Worm (Caenorhabditis elegans): ENCODE data around the gene Y45G5AM.3.

ce11 chrV:4185885-4186284 lies 21.5 kb downstream of the Y45G5AM.3 start:
- no peak for TF ChIP-seq snpc-4 (tag; optimal IDR thresholded peaks at IDR 0.05)
- no peak for TF ChIP-seq ztf-11 (tag; optimal IDR thresholded peaks at IDR 0.05)
- no peak for TF ChIP-seq blmp-1 (tag; optimal IDR thresholded peaks at IDR 0.05; ENCODE audit: insufficient read depth)
- TF ChIP-seq nhr-12 (tag; optimal IDR thresholded peaks at IDR 0.05) = no peak
- TF ChIP-seq nhr-129 (tag; optimal IDR thresholded peaks at IDR 0.05) = no peak
- TF ChIP-seq lsy-2 (tag; optimal IDR thresholded peaks at IDR 0.05) = no peak
- TF ChIP-seq zag-1 (tag; optimal IDR thresholded peaks at IDR 0.05) = no peak
- TF ChIP-seq nhr-25 (tag; optimal IDR thresholded peaks at IDR 0.05) = no peak
